Comparison of ENCODE assay signal across 1 fruit fly cellular context in genomic region chrX:17149652-17150266, dm6.
TF ChIP-seq lines count a peak whose summit lies in the region.

No protein-coding gene starts in this region.

TF ChIP-seq in whole organism, embryonic, 481 proteins besides CTCF, POLR2A, EP300 and RAD21 (continued from another document):
- TF ChIP-seq caup (GFP tag; optimal IDR thresholded peaks at IDR 0.05; lab: Kevin White, UChicago; ENCODE audit: severe bottlenecking) (no peak), cato (GFP tag; optimal IDR thresholded peaks at IDR 0.05; lab: Kevin White, UChicago; ENCODE audit: borderline replicate concordance) (no peak)
